Fruit fly (Drosophila melanogaster): ENCODE results near the gene Prosalpha4.

Gene Prosalpha4

dm6 chrX:16275854-16276338 lies at the start of gene Prosalpha4, which contains the start of gene kat80 (continued):
- TF ChIP-seq fu2 (GFP tag; optimal IDR thresholded peaks at IDR 0.05) = no peak
- TF ChIP-seq amos (GFP tag; IDR thresholded peaks at IDR 0.05; ENCODE audit: partially characterized antibody) = peak; percentile 77
- TF ChIP-seq cad (GFP tag; optimal IDR thresholded peaks at IDR 0.05) = no peak
- TF ChIP-seq CG34224 (GFP tag; IDR thresholded peaks at IDR 0.05; ENCODE audit: partially characterized antibody) = peak; percentile 55
- peak; percentile 44 for TF ChIP-seq dmrt11E (tag; optimal IDR thresholded peaks at IDR 0.05)
- no peak for TF ChIP-seq esg (GFP tag; conservative IDR thresholded peaks at IDR 0.05)
- no peak for TF ChIP-seq rib (GFP tag; IDR thresholded peaks at IDR 0.05)
- TF ChIP-seq wek (GFP tag; optimal IDR thresholded peaks at IDR 0.05) = no peak
- peak; percentile 27; the same call in 1 of the 2 replicates for TF ChIP-seq ranshi (GFP tag; IDR thresholded peaks at IDR 0.05)
- no peak for TF ChIP-seq Trl (optimal IDR thresholded peaks at IDR 0.05)
- no peak for TF ChIP-seq Trl (GFP tag; optimal IDR thresholded peaks at IDR 0.05)
- TF ChIP-seq dpn (GFP tag; optimal IDR thresholded peaks at IDR 0.05) = peak; percentile 13 to 43
- no peak for TF ChIP-seq CG11456 (GFP tag; IDR thresholded peaks at IDR 0.05)
- no peak for TF ChIP-seq C15 (GFP tag; IDR thresholded peaks at IDR 0.05)
- TF ChIP-seq fd96Cb (tag; optimal IDR thresholded peaks at IDR 0.05) = peak; percentile 20
- no peak for TF ChIP-seq Gsc (GFP tag; IDR thresholded peaks at IDR 0.05)
- TF ChIP-seq Scr (GFP tag; IDR thresholded peaks at IDR 0.05; ENCODE audit: partially characterized antibody) = peak; percentile 71
- no peak for TF ChIP-seq Fer1 (GFP tag; optimal IDR thresholded peaks at IDR 0.05)
- TF ChIP-seq CG1602 (GFP tag; optimal IDR thresholded peaks at IDR 0.05) = no peak
- no peak for TF ChIP-seq D (optimal IDR thresholded peaks at IDR 0.05)
- TF ChIP-seq D (GFP tag; optimal IDR thresholded peaks at IDR 0.05) = no peak
- no peak for TF ChIP-seq CG7357 (GFP tag; IDR thresholded peaks at IDR 0.05)
- peak; percentile 58; the same call in 1 of the 2 replicates for TF ChIP-seq CG32532 (GFP tag; IDR thresholded peaks at IDR 0.05)
- no peak for TF ChIP-seq gcm2 (GFP tag; optimal IDR thresholded peaks at IDR 0.05)
- no peak for TF ChIP-seq CG11560 (tag; IDR thresholded peaks at IDR 0.05)
- TF ChIP-seq otp (GFP tag; IDR thresholded peaks at IDR 0.05) = no peak
- TF ChIP-seq da (GFP tag; optimal IDR thresholded peaks at IDR 0.05) = no peak
- TF ChIP-seq CG4404 (GFP tag; IDR thresholded peaks at IDR 0.05) = no peak
- TF ChIP-seq CG3726 (GFP tag; IDR thresholded peaks at IDR 0.05) = no peak
- TF ChIP-seq Bdp1 (GFP tag; optimal IDR thresholded peaks at IDR 0.05) = no peak
- no peak for TF ChIP-seq pros (GFP tag; optimal IDR thresholded peaks at IDR 0.05)
- peak; percentile 32 for TF ChIP-seq PHDP (tag; optimal IDR thresholded peaks at IDR 0.05)
- no peak for TF ChIP-seq cas (GFP tag; IDR thresholded peaks at IDR 0.05)
- peak; percentile 29 for TF ChIP-seq CG4424 (GFP tag; optimal IDR thresholded peaks at IDR 0.05)
- no peak for TF ChIP-seq Stat92E (GFP tag; optimal IDR thresholded peaks at IDR 0.05)
- TF ChIP-seq CG5953 (GFP tag; IDR thresholded peaks at IDR 0.05) = no peak
- peak; percentile 55 for TF ChIP-seq CG11504 (tag; optimal IDR thresholded peaks at IDR 0.05)
- TF ChIP-seq Tbp (GFP tag; optimal IDR thresholded peaks at IDR 0.05) = no peak
- TF ChIP-seq CG10543 (GFP tag; optimal IDR thresholded peaks at IDR 0.05) = peak; percentile 27
- no peak for TF ChIP-seq CG7271 (tag; optimal IDR thresholded peaks at IDR 0.05)
- no peak for TF ChIP-seq CG12104 (GFP tag; optimal IDR thresholded peaks at IDR 0.05)
- no peak for TF ChIP-seq ara (GFP tag; IDR thresholded peaks at IDR 0.05)
- TF ChIP-seq CG12391 (tag; optimal IDR thresholded peaks at IDR 0.05) = peak; percentile 65
- no peak for TF ChIP-seq cato (GFP tag; optimal IDR thresholded peaks at IDR 0.05; ENCODE audit: borderline replicate concordance)
- no peak for TF ChIP-seq CG2199 (GFP tag; IDR thresholded peaks at IDR 0.05)
- no peak for TF ChIP-seq dimm (GFP tag; IDR thresholded peaks at IDR 0.05)
- TF ChIP-seq HLH54F (GFP tag; optimal IDR thresholded peaks at IDR 0.05) = no peak
- TF ChIP-seq seq (GFP tag; IDR thresholded peaks at IDR 0.05) = no peak
- no peak for TF ChIP-seq Hey (tag; optimal IDR thresholded peaks at IDR 0.05)
- no peak for TF ChIP-seq Poxn (GFP tag; IDR thresholded peaks at IDR 0.05)
- TF ChIP-seq Xbp1 (GFP tag; optimal IDR thresholded peaks at IDR 0.05) = peak; percentile 31
- no peak for TF ChIP-seq Dip3 (GFP tag; optimal IDR thresholded peaks at IDR 0.05)
- TF ChIP-seq NFAT (GFP tag; IDR thresholded peaks at IDR 0.05) = peak; percentile 60
